Worm (Caenorhabditis elegans) whole organism, late embryonic: ENCODE data around the gene F59A6.13.

Source experiments
- C08G9.2 ChIP-seq: sonication (generic microtip); optimal IDR thresholded peaks from 2 replicates; lab custom pipeline; 2016; ENCODE audit warnings: mild to moderate bottlenecking, missing genetic modification characterization, moderate library complexity, missing compliant biosample characterization
- C38D4.7 ChIP-seq: fragments of 200-800 bp; sonication (Bioruptor generic); optimal IDR thresholded peaks from 2 replicates; lab custom pipeline; 2018; ENCODE audit warnings: mild to moderate bottlenecking, missing genetic modification characterization, moderate library complexity, missing compliant biosample characterization
- F13H6.1 ChIP-seq: sonication (generic microtip); optimal IDR thresholded peaks from 2 replicates; lab custom pipeline; 2016; ENCODE audit warnings: missing genetic modification characterization, missing compliant biosample characterization
- K02D7.2 ChIP-seq: sonication (generic microtip); optimal IDR thresholded peaks from 2 replicates; lab custom pipeline; 2017; ENCODE audit warnings: mild to moderate bottlenecking, missing genetic modification characterization, missing compliant biosample characterization
- K09A11.1 ChIP-seq: sonication (generic microtip); optimal IDR thresholded peaks from 2 replicates; lab custom pipeline; 2017; ENCODE audit warnings: antibody characterized with exemption, mild to moderate bottlenecking, missing genetic modification characterization, missing compliant biosample characterization; ENCODE audit not compliant: insufficient read depth
- Y22D7AL.16 ChIP-seq: sonication (generic microtip); optimal IDR thresholded peaks from 2 replicates; lab custom pipeline; 2016; ENCODE audit warnings: missing genetic modification characterization, missing compliant biosample characterization
- ama-1 ChIP-seq: fragments of 150-350 bp; optimal IDR thresholded peaks from 2 replicates; lab custom pipeline; 2014
- ceh-14 ChIP-seq: sonication (generic microtip); optimal IDR thresholded peaks from 2 replicates; lab custom pipeline; 2016; ENCODE audit warnings: missing genotype, missing genetic modification characterization, missing compliant biosample characterization
- ceh-18 ChIP-seq: sonication (generic microtip); optimal IDR thresholded peaks from 2 replicates; lab custom pipeline; 2016; ENCODE audit warnings: missing genetic modification characterization, missing compliant biosample characterization
- ceh-2 ChIP-seq: sonication (generic microtip); optimal IDR thresholded peaks from 2 replicates; lab custom pipeline; 2016; ENCODE audit warnings: missing genotype, missing genetic modification characterization, missing compliant biosample characterization
- ceh-22 ChIP-seq: sonication (generic microtip); optimal IDR thresholded peaks from 2 replicates; lab custom pipeline; 2017; ENCODE audit warnings: missing biosample characterization, missing genetic modification characterization
- ceh-34 ChIP-seq: sonication (generic microtip); optimal IDR thresholded peaks from 2 replicates; lab custom pipeline; 2016; ENCODE audit warnings: mild to moderate bottlenecking, missing genetic modification characterization, missing compliant biosample characterization
- ceh-45 ChIP-seq: fragments of 200-800 bp; sonication (Bioruptor generic); IDR thresholded peaks from 2 replicates; pipeline ENCODE4 v1.3.6; 2022; ENCODE audit warnings: missing genetic modification reagents, missing genetic modification characterization, missing compliant biosample characterization
- ceh-48 ChIP-seq: sonication (generic microtip); optimal IDR thresholded peaks from 2 replicates; lab custom pipeline; 2016; ENCODE audit warnings: missing genetic modification characterization, inconsistent platforms, missing compliant biosample characterization
- ceh-6 ChIP-seq: fragments of 200-800 bp; sonication (Bioruptor generic); optimal IDR thresholded peaks from 2 replicates; lab custom pipeline; 2018; ENCODE audit warnings: mild to moderate bottlenecking, missing genetic modification characterization, missing compliant biosample characterization
- che-1 ChIP-seq: sonication (generic microtip); optimal IDR thresholded peaks from 2 replicates; lab custom pipeline; 2016; ENCODE audit warnings: mild to moderate bottlenecking, missing genetic modification characterization, missing compliant biosample characterization
- dmd-4 ChIP-seq: sonication (generic microtip); optimal IDR thresholded peaks from 2 replicates; lab custom pipeline; 2016; ENCODE audit warnings: borderline replicate concordance, missing genetic modification characterization, missing compliant biosample characterization
- elt-2 ChIP-seq: sonication (generic microtip); optimal IDR thresholded peaks from 2 replicates; lab custom pipeline; 2016; ENCODE audit warnings: missing genetic modification reagents, missing genetic modification characterization, missing compliant biosample characterization
- elt-4 ChIP-seq: sonication (generic microtip); optimal IDR thresholded peaks from 2 replicates; lab custom pipeline; 2016; ENCODE audit warnings: missing genetic modification characterization, missing compliant biosample characterization
- ets-4 ChIP-seq: sonication (generic microtip); optimal IDR thresholded peaks from 2 replicates; lab custom pipeline; 2016; ENCODE audit warnings: missing genetic modification characterization, missing compliant biosample characterization
- eyg-1 ChIP-seq: sonication (generic microtip); optimal IDR thresholded peaks from 2 replicates; lab custom pipeline; 2016; ENCODE audit warnings: missing genotype, missing genetic modification characterization, missing compliant biosample characterization
- fkh-10 ChIP-seq: fragments of 150-350 bp; optimal IDR thresholded peaks from 2 replicates; lab custom pipeline; 2014; ENCODE audit warnings: missing biosample characterization, missing genetic modification reagents, missing genetic modification characterization
- gmeb-2 ChIP-seq: sonication (generic microtip); optimal IDR thresholded peaks from 2 replicates; lab custom pipeline; 2016; ENCODE audit warnings: missing genetic modification characterization, inconsistent platforms, missing compliant biosample characterization
- hlh-15 ChIP-seq: sonication (generic microtip); optimal IDR thresholded peaks from 2 replicates; lab custom pipeline; 2016; ENCODE audit warnings: missing genetic modification characterization, missing compliant biosample characterization
- hlh-6 ChIP-seq: sonication (generic microtip); optimal IDR thresholded peaks from 2 replicates; lab custom pipeline; 2016; ENCODE audit warnings: missing genotype, missing genetic modification characterization, missing compliant biosample characterization
- hlh-8 ChIP-seq: sonication (generic microtip); optimal IDR thresholded peaks from 2 replicates; lab custom pipeline; 2016; ENCODE audit warnings: missing genotype, missing genetic modification characterization, missing compliant biosample characterization
- madf-2 ChIP-seq: sonication (generic microtip); optimal IDR thresholded peaks from 2 replicates; lab custom pipeline; 2017; ENCODE audit warnings: missing genetic modification characterization, missing compliant biosample characterization
- nhr-232 ChIP-seq: sonication (generic microtip); optimal IDR thresholded peaks from 2 replicates; lab custom pipeline; 2016; ENCODE audit warnings: missing genetic modification characterization, missing compliant biosample characterization
- npax-4 ChIP-seq: sonication (generic microtip); optimal IDR thresholded peaks from 2 replicates; lab custom pipeline; 2016; ENCODE audit warnings: missing genetic modification characterization, missing compliant biosample characterization
- pag-3 ChIP-seq: sonication (generic microtip); optimal IDR thresholded peaks from 2 replicates; lab custom pipeline; 2016; ENCODE audit warnings: missing compliant biosample characterization, missing genetic modification characterization, borderline replicate concordance
- pat-9 ChIP-seq: fragments of 200-800 bp; sonication (Bioruptor generic); optimal IDR thresholded peaks from 2 replicates; lab custom pipeline; 2018; ENCODE audit warnings: mild to moderate bottlenecking, missing genetic modification characterization, moderate library complexity, missing compliant biosample characterization
- pax-1 ChIP-seq: fragments of 150-350 bp; optimal IDR thresholded peaks from 2 replicates; lab custom pipeline; 2014; ENCODE audit warnings: missing biosample characterization, missing genetic modification characterization
- pqm-1 ChIP-seq: sonication (generic microtip); optimal IDR thresholded peaks from 2 replicates; lab custom pipeline; 2016; ENCODE audit warnings: missing genetic modification characterization, missing compliant biosample characterization
- pros-1 ChIP-seq: fragments of 150-350 bp; optimal IDR thresholded peaks from 2 replicates; lab custom pipeline; 2014; ENCODE audit warnings: missing biosample characterization, missing genetic modification reagents, missing genetic modification characterization
- ref-2 ChIP-seq: sonication (generic microtip); optimal IDR thresholded peaks from 2 replicates; lab custom pipeline; 2016; ENCODE audit warnings: missing genetic modification characterization, missing compliant biosample characterization
- rnt-1 ChIP-seq: sonication (generic microtip); optimal IDR thresholded peaks from 2 replicates; lab custom pipeline; 2016; ENCODE audit warnings: missing genetic modification characterization, missing compliant biosample characterization
- sdc-2 ChIP-seq: sonication (generic microtip); optimal IDR thresholded peaks from 2 replicates; lab custom pipeline; 2016; ENCODE audit warnings: missing genotype, missing genetic modification characterization, missing compliant biosample characterization
- sox-4 ChIP-seq: sonication (generic microtip); optimal IDR thresholded peaks from 2 replicates; lab custom pipeline; 2017; ENCODE audit warnings: mild to moderate bottlenecking, missing genetic modification characterization, inconsistent platforms, missing compliant biosample characterization
- syd-9 ChIP-seq: sonication (generic microtip); optimal IDR thresholded peaks from 2 replicates; lab custom pipeline; 2016; ENCODE audit warnings: mild to moderate bottlenecking, missing genetic modification characterization, moderate library complexity, missing compliant biosample characterization
- tbx-2 ChIP-seq: sonication (generic microtip); optimal IDR thresholded peaks from 2 replicates; lab custom pipeline; 2016; ENCODE audit warnings: missing genetic modification characterization, missing compliant biosample characterization
- ttx-3 ChIP-seq: sonication (generic microtip); optimal IDR thresholded peaks from 2 replicates; lab custom pipeline; 2016; ENCODE audit warnings: missing genetic modification reagents, missing genetic modification characterization, missing compliant biosample characterization
- unc-3 ChIP-seq, 2 experiments: fragments of 200-800 bp in 1 of 2; sonication (Bioruptor generic) in 1 of 2; sonication (generic microtip) in 1 of 2; conservative IDR thresholded peaks in 1 of 2; optimal IDR thresholded peaks in 1 of 2; 2 replicates each; pipeline versions ENCODE4 v1.3.6 to Lab custom; 2016 to 2022; ENCODE audit warnings: missing compliant biosample characterization in 2 of 2, missing genetic modification characterization in 2 of 2, missing genetic modification reagents in 1 of 2
- unc-42 ChIP-seq: sonication (generic microtip); optimal IDR thresholded peaks from 2 replicates; lab custom pipeline; 2016; ENCODE audit warnings: missing genotype, missing genetic modification characterization, missing compliant biosample characterization
- unc-86 ChIP-seq: sonication (generic microtip); optimal IDR thresholded peaks from 2 replicates; lab custom pipeline; 2016; ENCODE audit warnings: missing genetic modification characterization, missing compliant biosample characterization
- zip-5 ChIP-seq: sonication (generic microtip); optimal IDR thresholded peaks from 2 replicates; lab custom pipeline; 2016; ENCODE audit warnings: missing genetic modification characterization, missing compliant biosample characterization
- ztf-16 ChIP-seq: sonication (generic microtip); optimal IDR thresholded peaks from 2 replicates; lab custom pipeline; 2017; ENCODE audit warnings: missing genetic modification characterization, missing compliant biosample characterization

The F59A6.13 gene

DNA sequence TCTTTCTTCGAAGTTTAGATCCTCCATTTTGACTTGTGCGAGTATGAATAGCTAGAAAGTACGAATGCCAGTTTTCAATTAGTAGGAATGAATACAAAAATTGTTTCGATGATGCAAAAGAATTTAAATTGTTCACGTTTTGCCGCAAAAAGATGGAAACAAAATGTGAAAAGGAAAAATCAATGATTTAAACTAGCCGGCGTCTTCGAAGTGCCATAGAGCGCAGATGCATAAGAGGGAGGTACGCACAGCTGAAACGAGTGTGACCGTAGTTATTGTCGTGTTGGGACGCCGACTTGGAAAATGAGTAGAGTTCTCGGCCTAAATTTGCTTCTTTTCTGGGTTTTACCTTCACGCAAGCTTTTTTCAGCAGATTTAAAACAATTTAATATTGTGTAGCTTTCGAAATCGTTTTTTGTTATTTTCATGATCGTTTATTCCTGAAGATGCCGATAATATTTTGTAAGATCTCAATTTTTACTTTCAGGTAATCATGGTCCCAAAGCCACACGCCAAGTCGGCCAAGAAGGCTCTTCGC, 32.6 kb downstream of the F59A6.13 start, which contains the start of the genes ify-1 and rpl-22 (continued):
- TF ChIP-seq unc-42 (tag; lab: Kevin White, UChicago) (peak; percentile 82), hlh-6 (tag; lab: Kevin White, UChicago) (no peak), hlh-8 (peak; percentile 31), syd-9 (tag; lab: Kevin White, UChicago) (no peak), ceh-22 (no peak), sdc-2 (peak; percentile 34), ceh-6 (GFP tag; lab: Kevin White, UChicago) (no peak), F13H6.1 (no peak), unc-86 (tag; lab: Kevin White, UChicago) (peak; percentile 61), pqm-1 (tag; lab: Kevin White, UChicago) (peak; percentile 36), pros-1 (tag; lab: Kevin White, UChicago) (peak; percentile 73), ceh-18 (tag; lab: Kevin White, UChicago) (peak; percentile 86), ztf-16 (peak; percentile 33), eyg-1 (tag; lab: Kevin White, UChicago) (no peak), ets-4 (peak; percentile 50), gmeb-2 (tag; lab: Kevin White, UChicago) (no peak), K09A11.1 (peak; percentile 4), elt-2 (tag; lab: Kevin White, UChicago) (peak; percentile 99), madf-2 (tag; lab: Kevin White, UChicago) (peak; percentile 50), K02D7.2 (tag; lab: Kevin White, UChicago) (no peak), hlh-15 (tag; lab: Kevin White, UChicago) (no peak), ceh-2 (peak; percentile 16), che-1 (tag; lab: Kevin White, UChicago) (no peak), C38D4.7 (GFP tag; lab: Kevin White, UChicago) (no peak), C08G9.2 (tag; lab: Kevin White, UChicago) (peak; percentile 54), pag-3 (tag; lab: Kevin White, UChicago) (no peak), sox-4 (tag; lab: Kevin White, UChicago) (peak; percentile 35), zip-5 (peak; percentile 3), ama-1 (lab: Kevin White, UChicago) (no peak)

DNA sequence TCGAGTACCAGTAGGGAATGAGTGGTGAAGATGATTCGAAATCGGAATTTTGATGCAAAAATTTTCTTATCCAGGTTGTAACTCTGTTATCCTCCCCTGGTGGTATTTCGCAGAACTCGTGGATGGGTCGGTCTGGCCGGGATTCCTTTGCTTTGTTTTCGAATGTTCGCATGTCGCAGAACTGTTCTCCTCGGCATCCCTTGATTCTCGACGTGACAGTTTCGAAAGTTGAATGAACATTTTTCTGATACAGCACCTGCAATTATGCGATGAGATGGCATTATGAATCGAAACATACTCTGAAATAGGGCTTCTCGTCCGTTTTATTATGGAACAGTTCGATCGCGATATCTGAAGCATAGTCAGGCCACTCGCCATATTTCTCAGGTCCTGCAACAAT, 33.6 kb downstream of the F59A6.13 start:
- TF ChIP-seq pax-1 (tag; lab: Kevin White, UChicago) (no peak), C38D4.7 (GFP tag; lab: Kevin White, UChicago) (no peak)

DNA sequence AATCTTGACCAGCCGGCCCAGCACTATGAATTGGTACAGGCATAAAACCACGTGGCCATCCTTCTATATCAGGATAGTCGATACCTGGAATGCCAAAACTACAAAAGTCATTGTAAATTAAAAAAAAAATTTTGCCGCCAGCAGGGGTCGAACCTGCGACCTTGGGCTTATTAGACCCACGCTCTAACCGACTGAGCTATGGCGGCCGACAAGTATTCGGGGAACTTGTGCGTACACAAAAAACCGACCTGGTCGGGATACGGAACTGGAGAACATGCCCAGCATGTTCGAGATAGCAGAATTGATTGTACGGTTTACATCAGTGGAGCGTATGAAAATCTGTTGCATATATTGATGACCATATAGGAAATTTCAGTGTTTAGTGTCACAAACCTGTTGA, 34.7 kb downstream of the F59A6.13 start:
- TF ChIP-seq rnt-1 (no peak), npax-4 (tag; lab: Kevin White, UChicago) (no peak), hlh-15 (tag; lab: Kevin White, UChicago) (no peak), fkh-10 (GFP tag; lab: Kevin White, UChicago) (no peak), unc-86 (tag; lab: Kevin White, UChicago) (no peak), ceh-6 (GFP tag; lab: Kevin White, UChicago) (no peak), hlh-6 (tag; lab: Kevin White, UChicago) (peak; percentile 33), ceh-34 (no peak), ttx-3 (peak; percentile 12), sox-4 (tag; lab: Kevin White, UChicago) (peak; percentile 9), pqm-1 (tag; lab: Kevin White, UChicago) (no peak), Y22D7AL.16 (tag; lab: Kevin White, UChicago) (no peak), ets-4 (no peak), elt-4 (no peak), gmeb-2 (tag; lab: Kevin White, UChicago) (no peak), syd-9 (tag; lab: Kevin White, UChicago) (no peak), ref-2 (tag; lab: Kevin White, UChicago) (no peak), K02D7.2 (tag; lab: Kevin White, UChicago) (no peak), ztf-16 (peak; percentile 44), che-1 (tag; lab: Kevin White, UChicago) (peak; percentile 46), ceh-48 (tag; lab: Kevin White, UChicago) (no peak), ceh-45 (no peak), unc-3 (GFP tag; conservative IDR thresholded peaks at IDR 0.05; lab: Robert Waterston, UW) (no peak), unc-3 (tag; optimal IDR thresholded peaks at IDR 0.05; lab: Kevin White, UChicago) (no peak), ceh-22 (no peak), dmd-4 (tag; lab: Kevin White, UChicago) (no peak), pag-3 (tag; lab: Kevin White, UChicago) (no peak), K09A11.1 (no peak), ceh-14 (tag; lab: Kevin White, UChicago) (no peak), hlh-8 (no peak), tbx-2 (tag; lab: Kevin White, UChicago) (no peak), nhr-232 (tag; lab: Kevin White, UChicago) (peak; percentile 35), eyg-1 (tag; lab: Kevin White, UChicago) (no peak), elt-2 (tag; lab: Kevin White, UChicago) (peak; percentile 96), ceh-18 (tag; lab: Kevin White, UChicago) (no peak), pat-9 (tag; lab: Kevin White, UChicago) (no peak)
